Fruit fly (Drosophila melanogaster) whole organism, adult: ENCODE results near the gene CG6972.

Experiments used
- CG11617 ChIP-seq: fragments of 200-800 bp; sonication (Bioruptor generic); optimal IDR thresholded peaks from 2 replicates; lab custom pipeline; 2017; ENCODE audit warnings: mild to moderate bottlenecking, missing biosample characterization, missing genetic modification reagents, missing genetic modification characterization
- CG12768 ChIP-seq: fragments of 200-800 bp; sonication (Bioruptor generic); optimal IDR thresholded peaks from 2 replicates; lab custom pipeline; 2017; ENCODE audit warnings: missing biosample characterization, missing genetic modification characterization, mild to moderate bottlenecking, moderate library complexity, missing genetic modification reagents
- CG14711 ChIP-seq: fragments of 200-800 bp; sonication (Bioruptor generic); optimal IDR thresholded peaks from 2 replicates; lab custom pipeline; 2018; ENCODE audit warnings: missing biosample characterization, mild to moderate bottlenecking, missing genetic modification characterization, moderate library complexity
- CG33017 ChIP-seq: fragments of 200-800 bp; sonication (Bioruptor generic); optimal IDR thresholded peaks from 2 replicates; lab custom pipeline; 2018; ENCODE audit warnings: missing biosample characterization, mild to moderate bottlenecking, missing genetic modification characterization, moderate library complexity
- CG5204 ChIP-seq: fragments of 200-800 bp; sonication (Bioruptor generic); optimal IDR thresholded peaks from 2 replicates; lab custom pipeline; 2016; ENCODE audit warnings: missing biosample characterization, missing genetic modification characterization
- CG7045 ChIP-seq: fragments of 200-800 bp; sonication (Bioruptor generic); optimal IDR thresholded peaks from 2 replicates; lab custom pipeline; 2017; ENCODE audit warnings: missing biosample characterization, mild to moderate bottlenecking, missing genetic modification characterization
- Clk ChIP-seq: fragments of 200-800 bp; sonication (Bioruptor generic); optimal IDR thresholded peaks from 2 replicates; lab custom pipeline; 2017; ENCODE audit warnings: missing biosample characterization, missing genetic modification characterization
- Crg-1 ChIP-seq: fragments of 200-800 bp; sonication (Bioruptor generic); optimal IDR thresholded peaks from 2 replicates; lab custom pipeline; 2016; ENCODE audit warnings: missing biosample characterization, missing genetic modification characterization
- bab1 ChIP-seq: fragments of 200-800 bp; sonication (Bioruptor generic); optimal IDR thresholded peaks from 3 replicates; lab custom pipeline; 2019; ENCODE audit warnings: missing biosample characterization, mild to moderate bottlenecking, missing genetic modification characterization, moderate library complexity
- cic ChIP-seq: fragments of 200-800 bp; sonication (Bioruptor generic); optimal IDR thresholded peaks from 2 replicates; lab custom pipeline; 2017; ENCODE audit warnings: missing biosample characterization, mild to moderate bottlenecking, missing genetic modification characterization, moderate library complexity
- cnc ChIP-seq, 2 experiments: fragments of >200 bp; optimal IDR thresholded peaks; 2 replicates each; lab custom pipeline; 2017
- kay ChIP-seq: fragments of 200-800 bp; sonication (Bioruptor generic); peaks from one replicate; lab custom pipeline; 2016; ENCODE audit warnings: missing biosample characterization, missing genetic modification characterization, borderline replicate concordance
- ovo ChIP-seq: fragments of 200-800 bp; sonication (Bioruptor generic); optimal IDR thresholded peaks from 2 replicates; lab custom pipeline; 2016; ENCODE audit warnings: missing biosample characterization, missing genetic modification characterization
- pad ChIP-seq: fragments of 200-800 bp; sonication (Bioruptor generic); optimal IDR thresholded peaks from 3 replicates; lab custom pipeline; 2017; ENCODE audit warnings: missing biosample characterization, missing genetic modification characterization, mild to moderate bottlenecking, moderate library complexity, missing genetic modification reagents

- TF ChIP-seq pad (no peak), cnc (optimal IDR thresholded peaks at IDR 0.05; lab: Kevin White, UChicago) (no peak), kay (GFP tag; lab: Kevin White, UChicago) (no peak), CG33017 (tag; lab: Kevin White, UChicago) (no peak), CG7045 (GFP tag; lab: Kevin White, UChicago) (no peak), CG5204 (no peak), bab1 (no peak), Clk (GFP tag; lab: Kevin White, UChicago) (no peak), CG12768 (GFP tag; lab: Kevin White, UChicago) (no peak), CG11617 (GFP tag; lab: Kevin White, UChicago) (no peak), cic (GFP tag; lab: Kevin White, UChicago) (no peak), Crg-1 (GFP tag; lab: Kevin White, UChicago) (no peak), ovo (no peak), CG14711 (tag; lab: Kevin White, UChicago) (no peak)
Observed at dm6 chr3R:22664274-22664673, 37.5 kb upstream of the CG6972 start.
